Fruit fly (Drosophila melanogaster) whole organism, adult: ENCODE measurements around the gene Vps8.

Experiments
- CG12768 ChIP-seq: fragments of 200-800 bp; sonication (Bioruptor generic); optimal IDR thresholded peaks from 2 replicates; lab custom pipeline; 2017; ENCODE audit warnings: missing biosample characterization, missing genetic modification characterization, mild to moderate bottlenecking, moderate library complexity, missing genetic modification reagents
- CG33017 ChIP-seq: fragments of 200-800 bp; sonication (Bioruptor generic); optimal IDR thresholded peaks from 2 replicates; lab custom pipeline; 2018; ENCODE audit warnings: missing biosample characterization, mild to moderate bottlenecking, missing genetic modification characterization, moderate library complexity
- CG5204 ChIP-seq: fragments of 200-800 bp; sonication (Bioruptor generic); optimal IDR thresholded peaks from 2 replicates; lab custom pipeline; 2016; ENCODE audit warnings: missing biosample characterization, missing genetic modification characterization
- Crg-1 ChIP-seq: fragments of 200-800 bp; sonication (Bioruptor generic); optimal IDR thresholded peaks from 2 replicates; lab custom pipeline; 2016; ENCODE audit warnings: missing biosample characterization, missing genetic modification characterization
- Mnt ChIP-seq: fragments of 200-800 bp; sonication (Bioruptor generic); optimal IDR thresholded peaks from 2 replicates; lab custom pipeline; 2016; ENCODE audit warnings: missing biosample characterization, mild to moderate bottlenecking, missing genetic modification characterization
- cic ChIP-seq: fragments of 200-800 bp; sonication (Bioruptor generic); optimal IDR thresholded peaks from 2 replicates; lab custom pipeline; 2017; ENCODE audit warnings: missing biosample characterization, mild to moderate bottlenecking, missing genetic modification characterization, moderate library complexity
- ovo ChIP-seq: fragments of 200-800 bp; sonication (Bioruptor generic); optimal IDR thresholded peaks from 2 replicates; lab custom pipeline; 2016; ENCODE audit warnings: missing biosample characterization, missing genetic modification characterization
- tj ChIP-seq: fragments of 200-800 bp; sonication (Bioruptor generic); optimal IDR thresholded peaks from 3 replicates; lab custom pipeline; 2017; ENCODE audit warnings: missing biosample characterization, mild to moderate bottlenecking, missing genetic modification characterization, moderate library complexity

DNA sequence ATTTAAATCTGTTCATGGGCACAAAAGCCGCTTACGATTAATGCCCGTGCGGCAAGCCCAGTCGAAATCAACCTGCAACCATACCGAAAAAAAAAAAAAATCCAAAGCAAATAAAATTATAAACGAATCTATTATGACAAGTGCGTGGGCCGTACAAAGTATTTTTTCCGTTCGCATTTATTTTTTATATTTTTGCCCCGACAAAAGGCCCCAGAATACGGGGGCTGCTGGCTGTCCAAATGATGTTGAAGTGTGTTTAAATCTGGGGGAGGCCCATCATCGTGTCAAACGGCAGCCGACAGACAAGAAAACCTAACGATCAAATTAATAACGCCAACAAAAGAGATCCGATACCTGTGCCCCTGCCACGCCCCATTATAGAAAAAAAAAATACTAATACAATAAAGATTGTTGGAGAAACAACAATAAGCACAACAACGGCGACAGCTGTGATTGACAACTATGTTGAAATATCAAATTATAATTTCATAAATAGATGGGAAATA is 45.9 kb downstream of the Vps8 start:
- no peak for TF ChIP-seq cic (GFP tag; lab: Kevin White, UChicago)
- no peak for TF ChIP-seq ovo
- TF ChIP-seq Mnt (GFP tag; lab: Kevin White, UChicago), result no peak
- no peak for TF ChIP-seq Crg-1 (GFP tag; lab: Kevin White, UChicago)
- no peak for TF ChIP-seq CG5204
- no peak for TF ChIP-seq CG33017 (tag; lab: Kevin White, UChicago)
- no peak for TF ChIP-seq CG12768 (GFP tag; lab: Kevin White, UChicago)
- no peak for TF ChIP-seq tj (GFP tag; lab: Kevin White, UChicago)
